Worm (Caenorhabditis elegans) whole organism, early embryonic: ENCODE measurements around the gene C06G3.3.

Experiments
- F13C5.2 ChIP-seq: sonication (generic microtip); optimal IDR thresholded peaks from 2 replicates; lab custom pipeline; 2017; ENCODE audit warnings: mild to moderate bottlenecking, missing genetic modification characterization, inconsistent platforms, missing compliant biosample characterization
- ama-1 ChIP-seq: fragments of 150-350 bp; optimal IDR thresholded peaks from 2 replicates; lab custom pipeline; 2014
- ceh-36 ChIP-seq: sonication (generic microtip); optimal IDR thresholded peaks from 2 replicates; lab custom pipeline; 2016; ENCODE audit warnings: missing genetic modification characterization, inconsistent platforms, missing compliant biosample characterization
- ets-7 ChIP-seq: sonication (generic microtip); optimal IDR thresholded peaks from 2 replicates; lab custom pipeline; 2016; ENCODE audit warnings: missing genotype, missing genetic modification characterization, missing compliant biosample characterization
- flt-1 ChIP-seq: fragments of 200-800 bp; sonication (Bioruptor generic); IDR thresholded peaks from 2 replicates; pipeline ENCODE4 v1.3.6; 2022; ENCODE audit warnings: missing genetic modification characterization, missing compliant biosample characterization
- hmbx-1 ChIP-seq: sonication (generic microtip); optimal IDR thresholded peaks from 2 replicates; lab custom pipeline; 2016; ENCODE audit warnings: mild to moderate bottlenecking, missing genetic modification characterization, missing compliant biosample characterization
- pes-1 ChIP-seq: fragments of 200-800 bp; sonication (Bioruptor generic); IDR thresholded peaks from 2 replicates; pipeline ENCODE4 v1.3.6; 2022; ENCODE audit warnings: missing genetic modification reagents, missing genetic modification characterization, missing compliant biosample characterization
- scrt-1 ChIP-seq: fragments of 200-800 bp; sonication (Bioruptor generic); IDR thresholded peaks from 2 replicates; pipeline ENCODE4 v1.3.6; 2022; ENCODE audit warnings: missing genetic modification characterization, missing compliant biosample characterization
- tbx-11 ChIP-seq: fragments of 200-800 bp; sonication (Bioruptor generic); IDR thresholded peaks from 2 replicates; pipeline ENCODE4 v1.3.6; 2022; ENCODE audit warnings: missing genetic modification characterization, missing compliant biosample characterization
- tra-4 ChIP-seq: sonication (generic microtip); optimal IDR thresholded peaks from 2 replicates; lab custom pipeline; 2017; ENCODE audit warnings: missing genetic modification characterization, missing compliant biosample characterization

- TF ChIP-seq tbx-11 (GFP tag; lab: Robert Waterston, UW) (no peak), ets-7 (no peak), tra-4 (tag; lab: Kevin White, UChicago) (no peak), ceh-36 (no peak), flt-1 (GFP tag; lab: Robert Waterston, UW) (no peak), scrt-1 (GFP tag; lab: Robert Waterston, UW) (no peak), ama-1 (lab: Kevin White, UChicago) (no peak), hmbx-1 (tag; lab: Kevin White, UChicago) (no peak), F13C5.2 (tag; lab: Kevin White, UChicago) (no peak), pes-1 (GFP tag; lab: Robert Waterston, UW) (no peak)
Observed at ce11 chrIV:7043430-7043829, 7.5 kb downstream of the C06G3.3 start.
